Worm (Caenorhabditis elegans): ENCODE results near the gene C18C4.7.

ce11 chrV:5512559-5512958, 54.5 kb downstream of the C18C4.7 start:
- TF ChIP-seq unc-39 (tag; optimal IDR thresholded peaks at IDR 0.05): no peak
- TF ChIP-seq unc-62 (GFP tag; optimal IDR thresholded peaks at IDR 0.05): no peak
- TF ChIP-seq snpc-4 (tag; optimal IDR thresholded peaks at IDR 0.05): no peak
- TF ChIP-seq blmp-1 (tag; optimal IDR thresholded peaks at IDR 0.05): no peak
- TF ChIP-seq ces-1 (GFP tag; optimal IDR thresholded peaks at IDR 0.05): no peak
- no peak for TF ChIP-seq ceh-43 (GFP tag; optimal IDR thresholded peaks at IDR 0.05)
- no peak for TF ChIP-seq unc-120 (tag; optimal IDR thresholded peaks at IDR 0.05; ENCODE audit: poor library complexity, severe bottlenecking)
- TF ChIP-seq ztf-11 (tag; optimal IDR thresholded peaks at IDR 0.05): no peak
- no peak for TF ChIP-seq nhr-28 (tag; optimal IDR thresholded peaks at IDR 0.05)

Data from whole organism, mixed stage, embryonic.